Fruit fly (Drosophila melanogaster): ENCODE data around the gene Scp2.
A peak's percentile ranks its signal among the peaks of the same experiment; 100 is the strongest.

Scp2 gene

DNA sequence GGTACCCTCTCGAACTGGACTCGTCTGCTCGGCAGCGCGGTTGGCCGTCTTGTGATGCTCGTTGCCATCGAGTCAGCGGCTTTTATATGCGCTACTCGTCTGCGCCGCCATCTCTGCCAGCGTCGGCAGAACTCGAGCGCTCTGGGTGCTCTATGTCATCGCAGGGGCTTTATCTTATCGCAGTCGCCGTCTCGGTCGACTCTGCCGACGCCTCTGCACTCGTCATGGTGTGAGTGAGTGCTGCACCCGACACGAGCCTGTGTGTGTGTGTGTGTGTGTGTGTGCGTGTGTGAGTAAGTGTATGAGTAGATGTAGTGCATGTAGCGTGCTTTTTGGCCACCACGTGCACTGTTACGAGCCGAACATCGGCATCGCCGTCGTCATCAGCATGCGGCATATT lies at the start of gene Scp2:
TSS of gene Scp2 (minus strand) at position 59 of the 400 bp plus-strand sequence.
- TF ChIP-seq CTCF (optimal IDR thresholded peaks at IDR 0.05) (no peak), CG8478 (optimal IDR thresholded peaks at IDR 0.05) (no peak)

DNA sequence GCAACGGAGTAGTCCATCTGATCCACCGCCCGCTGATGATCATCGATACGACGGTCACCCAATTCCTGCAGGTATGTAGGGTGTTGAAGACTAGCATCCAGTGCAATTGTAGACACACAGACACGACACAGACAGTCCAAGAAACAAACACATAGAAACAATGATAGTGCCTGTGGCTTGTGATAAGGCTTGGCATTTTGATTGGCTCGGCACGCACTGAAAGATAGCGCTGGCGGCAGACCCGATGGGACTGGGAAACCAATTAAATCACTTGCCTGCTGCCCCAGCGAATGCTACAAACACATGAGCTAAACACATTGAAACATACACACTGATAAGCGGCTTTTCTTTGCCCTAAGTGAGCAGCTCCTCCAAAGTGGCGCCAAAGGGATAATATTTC lies 49.2 kb upstream of the Scp2 start:
- TF ChIP-seq CTCF (optimal IDR thresholded peaks at IDR 0.05) (no peak), CG8478 (optimal IDR thresholded peaks at IDR 0.05) (no peak)

DNA sequence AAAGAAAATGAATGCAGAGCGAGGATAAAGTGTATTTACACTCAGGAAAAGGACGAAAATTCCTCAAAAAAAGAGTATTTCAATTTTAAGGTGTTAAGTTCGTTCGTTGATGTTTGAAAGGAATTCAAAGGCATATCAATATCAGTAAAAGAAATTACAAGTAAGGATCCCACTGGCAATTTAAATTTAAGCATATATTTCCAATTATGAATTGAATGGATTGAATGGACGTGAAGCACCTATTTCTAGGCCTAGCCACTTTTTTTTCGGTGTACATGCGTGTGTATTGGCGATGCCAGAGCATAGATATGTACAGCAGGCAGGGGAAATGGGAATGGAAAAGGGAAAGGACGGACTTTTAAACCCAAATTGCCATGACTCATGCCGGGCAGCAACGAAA lies 47.1 kb upstream of the Scp2 start:
- TF ChIP-seq CTCF (optimal IDR thresholded peaks at IDR 0.05) (no peak), CG8478 (optimal IDR thresholded peaks at IDR 0.05) (no peak)

DNA sequence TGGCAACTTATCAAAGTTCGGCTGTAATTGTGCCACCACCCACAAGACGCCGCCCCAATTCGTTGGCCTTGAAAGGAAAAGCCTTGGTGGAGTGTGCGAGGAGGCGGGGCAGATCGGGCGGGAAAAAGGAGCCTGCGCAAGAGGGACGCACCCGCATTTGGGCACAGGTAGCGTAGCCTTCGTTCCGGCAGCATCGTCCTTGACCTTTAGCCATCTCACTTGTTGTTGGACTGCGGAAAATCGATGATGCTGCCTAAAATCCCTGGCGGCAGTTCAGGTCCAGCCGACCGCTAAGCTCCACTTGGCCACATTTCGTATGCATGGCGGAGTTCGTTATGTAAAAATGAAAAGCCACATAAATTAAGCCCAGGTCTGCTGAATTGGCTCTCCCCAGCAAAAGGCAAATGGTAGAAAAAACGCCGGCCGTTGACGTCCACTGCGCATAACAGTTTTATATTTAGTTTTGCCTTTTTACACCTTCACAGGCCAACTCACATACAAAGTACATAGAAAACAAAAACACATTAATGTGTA lies 43.5 kb upstream of the Scp2 start:
- no peak for TF ChIP-seq CTCF (optimal IDR thresholded peaks at IDR 0.05)
- no peak for TF ChIP-seq CG8478 (optimal IDR thresholded peaks at IDR 0.05)

DNA sequence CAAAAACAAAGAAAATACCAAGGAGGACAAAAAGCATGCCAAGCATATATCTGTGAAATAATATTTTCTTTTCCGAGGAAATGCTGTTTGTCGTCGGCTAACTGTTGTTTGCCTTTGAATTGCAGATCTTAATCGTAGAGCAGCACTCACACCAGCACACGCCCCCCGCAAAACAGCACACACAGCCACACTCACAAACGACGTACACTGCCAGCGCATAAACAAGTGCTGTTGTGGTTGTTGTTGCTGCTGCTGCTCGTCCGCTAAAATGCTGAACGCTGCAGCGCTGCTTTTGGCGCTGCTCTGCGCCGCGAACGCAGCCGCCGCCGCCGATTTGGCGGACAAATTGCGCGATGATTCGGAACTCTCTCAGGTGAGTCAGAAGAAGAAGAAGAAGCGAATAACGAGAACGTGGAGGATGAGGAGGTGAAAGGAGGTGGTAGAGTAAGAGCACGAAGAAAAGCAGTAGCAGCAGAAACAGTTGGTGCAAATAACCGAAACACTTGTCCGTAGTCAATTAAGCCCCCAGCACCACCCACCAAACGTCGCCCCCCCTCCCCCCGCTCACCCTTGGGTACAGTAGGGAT lies 42.5 kb upstream of the Scp2 start:
- TF ChIP-seq CTCF (optimal IDR thresholded peaks at IDR 0.05), result no peak
- no peak for TF ChIP-seq CG8478 (optimal IDR thresholded peaks at IDR 0.05)

DNA sequence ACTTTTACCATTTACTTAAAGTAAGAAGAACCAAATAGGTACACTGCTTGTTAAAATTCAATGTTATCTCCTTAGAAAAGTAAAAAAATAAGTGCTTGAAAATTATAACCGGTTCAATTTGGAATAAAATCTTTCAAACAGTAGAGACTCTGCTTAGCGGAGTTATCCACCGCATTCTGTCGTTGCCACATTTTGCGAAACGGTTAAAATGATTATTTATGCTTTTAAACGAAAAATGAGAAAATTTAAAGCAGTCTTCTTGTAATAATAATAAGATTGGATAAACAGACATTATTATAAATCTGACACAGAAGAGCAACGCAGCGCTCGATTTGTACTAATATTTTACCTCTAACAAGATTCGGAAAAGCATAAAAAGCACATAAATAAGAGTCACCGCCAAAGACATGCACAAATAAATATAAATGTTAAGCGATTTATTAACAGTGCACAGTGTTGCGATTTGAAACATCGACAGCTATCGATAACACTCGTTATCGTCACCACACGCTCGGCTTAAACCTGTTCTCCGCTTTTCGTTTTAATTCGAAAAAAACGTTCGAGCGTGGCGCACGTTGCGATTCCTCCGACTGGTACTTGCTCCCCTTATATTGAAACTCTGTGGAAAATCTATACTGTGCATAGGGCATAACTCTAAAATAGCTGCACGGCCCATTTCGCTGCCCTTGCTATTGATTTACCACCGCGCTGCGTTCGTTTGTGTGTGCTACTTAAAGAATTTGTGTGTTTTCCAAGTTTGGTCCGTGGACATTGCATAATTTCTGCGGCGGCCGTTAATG lies 41.5 kb upstream of the Scp2 start, which contains the start of gene Fas1:
TSS of gene Fas1 (plus strand) at position 489 of the 800 bp plus-strand sequence.
- TF ChIP-seq CTCF (optimal IDR thresholded peaks at IDR 0.05) (peak; percentile 45 to 66), CG8478 (optimal IDR thresholded peaks at IDR 0.05) (no peak)

DNA sequence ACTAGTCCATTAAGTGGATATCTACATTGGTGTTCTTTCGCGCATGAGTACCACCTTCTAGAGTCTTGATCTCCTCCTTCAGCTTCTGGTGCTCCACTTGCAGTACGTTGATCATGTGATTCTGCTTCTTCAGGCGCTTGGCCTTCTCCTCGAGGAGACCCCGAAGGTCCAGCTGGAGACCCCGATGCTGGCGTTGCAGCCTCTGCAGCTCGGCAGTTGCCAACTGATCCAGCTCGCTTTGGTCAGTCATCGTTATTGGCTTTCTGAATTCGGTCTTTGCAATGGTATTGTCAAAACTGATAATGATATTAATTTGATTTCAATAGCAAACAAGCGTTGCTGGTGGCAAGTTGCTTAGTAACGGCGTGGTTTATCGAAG lies 40.9 kb upstream of the Scp2 start, which contains the start of gene Ccdc114:
TSS of gene Ccdc114 (minus strand) at position 347 of the 379 bp plus-strand sequence.
- TF ChIP-seq CG8478 (optimal IDR thresholded peaks at IDR 0.05) (no peak), CTCF (optimal IDR thresholded peaks at IDR 0.05) (no peak)

DNA sequence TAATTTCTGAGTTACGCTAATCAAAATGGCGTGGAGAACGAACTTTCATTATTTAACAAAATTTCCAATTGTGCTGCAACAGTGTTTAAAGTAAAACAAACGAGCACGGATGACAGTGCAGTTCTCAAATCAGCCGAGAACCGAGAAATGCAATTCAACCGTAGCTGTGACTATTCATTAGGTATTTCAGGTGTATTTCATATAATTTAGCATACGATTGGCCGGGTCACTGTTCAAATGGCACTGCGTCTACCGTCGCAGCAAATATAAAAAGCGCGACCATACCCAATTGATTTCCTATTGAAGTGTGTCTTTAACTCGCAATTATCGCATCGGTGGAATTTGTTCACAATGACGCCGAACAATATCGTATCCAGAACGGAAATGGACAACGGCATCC lies 37.0 kb upstream of the Scp2 start, which contains the start of gene CG14893:
TSS of gene CG14893 (plus strand) at position 301 of the 400 bp plus-strand sequence.
- TF ChIP-seq CTCF (optimal IDR thresholded peaks at IDR 0.05), result no peak
- TF ChIP-seq CG8478 (optimal IDR thresholded peaks at IDR 0.05), result no peak

DNA sequence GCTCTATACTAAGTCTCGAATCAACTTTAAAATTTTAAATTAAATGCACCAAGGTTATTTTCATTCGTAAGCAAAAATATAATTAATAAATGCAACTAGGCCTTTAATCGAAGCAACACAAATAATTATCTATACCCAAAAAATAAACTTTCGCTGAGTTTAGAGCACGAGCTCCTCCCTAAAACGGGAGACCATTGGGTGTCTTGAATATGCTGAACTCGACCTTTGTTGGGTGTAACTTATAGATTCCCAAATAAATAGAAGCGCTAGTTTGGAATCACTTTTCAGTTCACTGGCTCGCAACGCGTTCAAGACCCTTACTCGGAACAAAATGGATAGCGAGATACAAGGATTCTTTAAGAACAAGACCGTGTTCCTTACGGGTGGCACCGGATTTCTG lies 34.2 kb upstream of the Scp2 start, which contains the start of gene CG17560:
TSS of gene CG17560 (plus strand) at position 301 of the 400 bp plus-strand sequence.
- TF ChIP-seq CTCF (optimal IDR thresholded peaks at IDR 0.05) (no peak), CG8478 (optimal IDR thresholded peaks at IDR 0.05) (no peak)

DNA sequence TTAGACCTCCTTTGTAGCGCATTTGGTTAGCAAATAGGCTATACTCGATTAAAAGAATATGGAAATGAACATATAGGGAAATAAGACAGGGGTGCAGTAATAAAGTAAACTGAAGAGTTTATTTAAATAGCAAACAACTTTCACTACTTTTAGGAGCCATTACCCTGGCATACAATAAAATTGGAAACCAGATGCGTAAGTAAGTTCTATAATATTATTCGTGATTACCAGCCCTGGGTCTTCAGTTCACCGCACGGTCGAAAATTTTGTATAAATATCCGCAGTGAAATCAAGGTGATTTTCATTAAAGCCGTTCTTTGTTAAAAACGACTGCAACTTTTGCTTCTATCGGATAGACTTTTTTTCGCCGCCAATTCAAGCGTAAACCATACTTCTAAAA lies 31.5 kb upstream of the Scp2 start, which contains the start of gene CG17562:
TSS of gene CG17562 (plus strand) at position 301 of the 400 bp plus-strand sequence.
- TF ChIP-seq CG8478 (optimal IDR thresholded peaks at IDR 0.05) (no peak), CTCF (optimal IDR thresholded peaks at IDR 0.05) (no peak)

DNA sequence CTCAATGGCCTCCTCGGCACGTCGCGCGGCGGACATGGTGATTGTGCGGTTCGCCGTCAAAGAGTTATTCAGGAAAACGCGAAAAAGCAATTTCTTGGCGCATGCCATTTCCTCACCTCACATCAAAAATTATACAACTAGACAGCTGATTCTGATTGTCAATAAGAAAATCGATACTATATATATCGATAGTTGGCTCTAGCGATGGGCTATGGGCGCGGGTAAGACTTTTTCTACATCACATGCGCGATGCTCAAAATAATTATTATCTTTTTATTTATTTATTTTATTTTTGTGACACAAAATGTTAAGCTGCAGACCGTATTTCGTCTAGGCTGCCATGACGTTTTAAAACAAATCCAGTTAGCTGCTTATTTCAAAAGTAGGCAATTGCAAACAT lies 30.8 kb upstream of the Scp2 start, which contains the start of gene CG10340:
TSS of gene CG10340 (minus strand) at position 151 of the 400 bp plus-strand sequence.
- TF ChIP-seq CG8478 (optimal IDR thresholded peaks at IDR 0.05) (no peak), CTCF (optimal IDR thresholded peaks at IDR 0.05) (peak in 1 of 2 experiments; percentile 10)

DNA sequence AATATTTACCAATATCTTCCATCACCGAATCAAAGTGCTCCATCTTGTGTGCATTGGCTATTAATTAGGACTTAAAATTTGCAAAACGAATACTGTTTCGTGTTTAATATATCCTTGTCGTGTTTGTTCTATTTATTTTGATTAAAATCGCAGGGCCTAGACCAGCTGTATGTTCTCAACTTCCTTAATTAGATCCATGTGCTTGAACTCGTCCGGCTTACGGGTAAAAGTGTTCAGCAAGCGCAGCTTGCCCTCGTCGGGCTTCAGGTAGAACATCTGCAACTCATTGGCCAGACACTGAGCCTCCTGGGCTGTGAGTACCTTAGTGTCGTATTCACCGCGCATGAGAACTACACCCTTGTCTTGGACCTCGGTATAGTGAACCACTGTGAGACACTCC lies 29.8 kb upstream of the Scp2 start, which contains the start of gene CG12783:
TSS of gene CG12783 (minus strand) at position 101 of the 400 bp plus-strand sequence.
- TF ChIP-seq CG8478 (optimal IDR thresholded peaks at IDR 0.05), result no peak
- TF ChIP-seq CTCF (optimal IDR thresholded peaks at IDR 0.05), result no peak

DNA sequence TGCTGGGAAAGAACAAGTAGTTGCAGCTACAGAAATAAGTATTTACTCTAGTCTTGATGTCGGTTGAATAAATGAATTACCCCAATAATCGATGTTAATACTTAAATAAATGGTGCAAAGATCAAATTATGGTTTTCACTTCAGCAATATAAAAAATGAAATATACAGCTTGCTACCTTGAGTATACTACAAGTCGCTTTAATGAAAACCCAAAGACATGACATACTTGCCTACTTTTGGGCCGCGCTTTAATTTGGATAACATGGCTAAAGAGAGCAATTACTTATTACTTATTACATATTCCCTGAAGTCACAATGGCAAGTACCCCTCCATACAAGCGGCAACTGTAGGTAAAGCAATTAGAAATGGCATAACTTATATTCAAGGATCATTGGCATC lies 27.8 kb upstream of the Scp2 start:
- TF ChIP-seq CTCF (optimal IDR thresholded peaks at IDR 0.05), result no peak
- TF ChIP-seq CG8478 (optimal IDR thresholded peaks at IDR 0.05), result no peak

DNA sequence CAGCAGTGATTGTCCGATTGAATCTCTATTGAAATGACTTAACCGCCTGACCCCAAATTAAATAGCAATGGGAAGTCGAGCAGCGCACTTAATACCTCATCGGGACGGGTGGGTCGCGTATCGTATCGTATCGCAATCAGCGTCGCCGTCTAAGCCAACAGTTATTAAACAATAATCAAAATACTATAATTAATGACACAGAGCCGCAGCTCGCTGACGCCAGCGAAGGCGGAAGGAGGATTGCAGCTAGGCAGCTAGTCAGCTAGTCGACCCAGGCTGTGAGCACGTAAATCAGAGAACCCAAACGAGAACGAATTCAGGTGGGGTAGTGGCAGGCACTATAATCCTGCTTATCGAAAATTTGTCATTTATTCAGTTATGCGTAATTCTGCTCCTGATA lies 25.5 kb upstream of the Scp2 start, which contains the start of gene NPF:
TSS of gene NPF (plus strand) at position 301 of the 400 bp plus-strand sequence.
- no peak for TF ChIP-seq CG8478 (optimal IDR thresholded peaks at IDR 0.05)
- TF ChIP-seq CTCF (optimal IDR thresholded peaks at IDR 0.05), result no peak

DNA sequence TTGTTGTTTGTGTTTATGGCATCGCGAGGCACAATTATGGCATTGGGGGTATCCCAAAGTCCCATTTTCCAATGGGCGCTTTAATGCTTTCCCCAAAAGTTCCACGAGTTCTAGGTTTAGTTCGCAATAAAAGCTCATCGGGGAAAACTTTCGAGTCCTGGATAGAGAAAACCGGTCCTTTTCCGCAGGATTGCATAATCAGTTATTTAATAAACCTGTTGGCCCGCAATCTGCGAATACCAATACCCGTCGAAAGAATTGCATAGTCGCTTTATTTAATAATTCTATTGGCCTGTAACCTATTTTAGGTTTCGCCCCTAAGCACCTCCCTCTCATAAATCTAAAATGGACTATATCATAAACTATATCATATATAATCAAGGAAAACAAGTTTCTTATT lies 22.5 kb upstream of the Scp2 start:
- TF ChIP-seq CTCF (optimal IDR thresholded peaks at IDR 0.05) (no peak), CG8478 (optimal IDR thresholded peaks at IDR 0.05) (no peak)
